Fruit fly (Drosophila melanogaster): ENCODE data around the gene CG5854.

Gene CG5854

dm6 chr3R:23915042-23915428 lies 18.7 kb upstream of the CG5854 start:
- TF ChIP-seq toy (GFP tag; IDR thresholded peaks at IDR 0.05) = no peak
- no peak for TF ChIP-seq kah (GFP tag; optimal IDR thresholded peaks at IDR 0.05)
- no peak for TF ChIP-seq klu (GFP tag; IDR thresholded peaks at IDR 0.05)
- no peak for TF ChIP-seq CG18764 (GFP tag; optimal IDR thresholded peaks at IDR 0.05)
- 0 out of 2 replicates have a peak, but pooled peaks have one; percentile 36 for TF ChIP-seq CG10366 (GFP tag; IDR thresholded peaks at IDR 0.05)
- no peak for TF ChIP-seq CG9215 (GFP tag; IDR thresholded peaks at IDR 0.05)
- TF ChIP-seq ranshi (GFP tag; IDR thresholded peaks at IDR 0.05) = peak; percentile 38; the same call in 1 of the 2 replicates
- TF ChIP-seq her (GFP tag; optimal IDR thresholded peaks at IDR 0.05) = no peak
- TF ChIP-seq CG11093 (GFP tag; IDR thresholded peaks at IDR 0.05) = no peak
- peak; percentile 37; the same call in 1 of the 2 replicates for TF ChIP-seq HLH3B (GFP tag; IDR thresholded peaks at IDR 0.05)
- peak; percentile 57 for TF ChIP-seq CG9932 (GFP tag; IDR thresholded peaks at IDR 0.05)
- TF ChIP-seq CG4730 (GFP tag; IDR thresholded peaks at IDR 0.05) = no peak
- TF ChIP-seq CG30020 (tag; optimal IDR thresholded peaks at IDR 0.05) = no peak
- TF ChIP-seq CG17829 (tag; optimal IDR thresholded peaks at IDR 0.05) = peak; percentile 2
- TF ChIP-seq lola (GFP tag; optimal IDR thresholded peaks at IDR 0.05) = no peak
- TF ChIP-seq CG6683 (GFP tag; optimal IDR thresholded peaks at IDR 0.05) = no peak
- no peak for TF ChIP-seq CG6175 (GFP tag; IDR thresholded peaks at IDR 0.05)
- peak; percentile 13 to 21 for TF ChIP-seq Pdp1 (GFP tag; optimal IDR thresholded peaks at IDR 0.05)
- no peak for TF ChIP-seq CG3838 (GFP tag; optimal IDR thresholded peaks at IDR 0.05)
- TF ChIP-seq pzg (GFP tag; optimal IDR thresholded peaks at IDR 0.05) = no peak
- TF ChIP-seq CG5245 (GFP tag; optimal IDR thresholded peaks at IDR 0.05) = no peak
- no peak for TF ChIP-seq Sry-β (GFP tag; optimal IDR thresholded peaks at IDR 0.05)
- TF ChIP-seq CG13424 (tag; optimal IDR thresholded peaks at IDR 0.05) = no peak
- no peak for TF ChIP-seq CG9609 (GFP tag; optimal IDR thresholded peaks at IDR 0.05)
- TF ChIP-seq CG6791 (GFP tag; IDR thresholded peaks at IDR 0.05; ENCODE audit: partially characterized antibody) = no peak
- TF ChIP-seq Meics (GFP tag; optimal IDR thresholded peaks at IDR 0.05) = peak; percentile 43
- TF ChIP-seq Opbp (GFP tag; IDR thresholded peaks at IDR 0.05; ENCODE audit: partially characterized antibody) = no peak
- peak; percentile 11 for TF ChIP-seq CG15269 (tag; optimal IDR thresholded peaks at IDR 0.05)
- TF ChIP-seq fu2 (GFP tag; optimal IDR thresholded peaks at IDR 0.05) = no peak
- TF ChIP-seq HLH4C (GFP tag; IDR thresholded peaks at IDR 0.05; ENCODE audit: partially characterized antibody) = no peak
- peak; percentile 3 for TF ChIP-seq CG12155 (GFP tag; optimal IDR thresholded peaks at IDR 0.05)
- no peak for TF ChIP-seq pb (GFP tag; optimal IDR thresholded peaks at IDR 0.05)
- TF ChIP-seq Six4 (GFP tag; optimal IDR thresholded peaks at IDR 0.05) = no peak
- TF ChIP-seq CG6813 (GFP tag; optimal IDR thresholded peaks at IDR 0.05) = no peak
- no peak for TF ChIP-seq sr (GFP tag; IDR thresholded peaks at IDR 0.05)
- TF ChIP-seq slou (GFP tag; optimal IDR thresholded peaks at IDR 0.05) = peak; percentile 5
- TF ChIP-seq jing (GFP tag; optimal IDR thresholded peaks at IDR 0.05) = no peak
- no peak for TF ChIP-seq seq (GFP tag; IDR thresholded peaks at IDR 0.05)
- peak; percentile 57 for TF ChIP-seq sens (GFP tag)
- TF ChIP-seq Dp (GFP tag; optimal IDR thresholded peaks at IDR 0.05) = no peak
- no peak for TF ChIP-seq CG11398 (GFP tag; optimal IDR thresholded peaks at IDR 0.05)
- 0 out of 3 replicates have a peak, but pooled peaks have one; percentile 24 for TF ChIP-seq Aef1 (GFP tag; IDR thresholded peaks at IDR 0.05)
- 0 out of 3 replicates have a peak, but pooled peaks have one; percentile 41 for TF ChIP-seq ci (GFP tag; IDR thresholded peaks at IDR 0.05)
- peak; percentile 16 for TF ChIP-seq CG10979 (tag; optimal IDR thresholded peaks at IDR 0.05)
- TF ChIP-seq pum (GFP tag; optimal IDR thresholded peaks at IDR 0.05) = no peak
- TF ChIP-seq CG15601 (tag; optimal IDR thresholded peaks at IDR 0.05) = no peak
- TF ChIP-seq Hr78 (GFP tag; optimal IDR thresholded peaks at IDR 0.05) = no peak
- TF ChIP-seq CG10209 (GFP tag; optimal IDR thresholded peaks at IDR 0.05) = no peak
- TF ChIP-seq CG11247 (GFP tag; IDR thresholded peaks at IDR 0.05) = no peak
- no peak for TF ChIP-seq CG34422 (GFP tag; IDR thresholded peaks at IDR 0.05)
- TF ChIP-seq Hmr (GFP tag; optimal IDR thresholded peaks at IDR 0.05) = peak; percentile 46
